Worm (Caenorhabditis elegans) whole organism, midembryonic: ENCODE results near the gene R09E10.1.

Experiments used
- T22C8.4 ChIP-seq: fragments of 200-800 bp; sonication (Bioruptor generic); IDR thresholded peaks from 2 replicates; pipeline ENCODE4 v1.3.6; 2022; ENCODE audit warnings: missing genetic modification characterization, missing compliant biosample characterization
- cog-1 ChIP-seq: sonication (generic microtip); optimal IDR thresholded peaks from 2 replicates; lab custom pipeline; 2016; ENCODE audit warnings: missing genetic modification characterization, missing compliant biosample characterization
- flt-1 ChIP-seq: fragments of 200-800 bp; sonication (Bioruptor generic); IDR thresholded peaks from 2 replicates; pipeline ENCODE4 v1.3.6; 2022; ENCODE audit warnings: missing genetic modification characterization, missing compliant biosample characterization
- klf-2 ChIP-seq: fragments of 200-800 bp; sonication (Bioruptor generic); conservative IDR thresholded peaks from 2 replicates; pipeline ENCODE4 v1.3.6; 2022; ENCODE audit warnings: missing genetic modification reagents, missing genetic modification characterization, missing compliant biosample characterization
- med-1 ChIP-seq: sonication (generic microtip); optimal IDR thresholded peaks from 2 replicates; lab custom pipeline; 2017; ENCODE audit warnings: missing genetic modification characterization, mild to moderate bottlenecking, missing compliant biosample characterization, antibody characterized with exemption, missing genetic modification reagents; ENCODE audit not compliant: insufficient read depth
- ref-1 ChIP-seq: fragments of 200-800 bp; sonication (Bioruptor generic); conservative IDR thresholded peaks from 2 replicates; pipeline ENCODE4 v1.3.6; 2022; ENCODE audit warnings: missing genetic modification reagents, missing genetic modification characterization, missing compliant biosample characterization
- tab-1 ChIP-seq: fragments of 200-800 bp; sonication (Bioruptor generic); IDR thresholded peaks from 2 replicates; pipeline ENCODE4 v1.3.6; 2022; ENCODE audit warnings: missing genetic modification characterization, missing compliant biosample characterization
- ztf-23 ChIP-seq: fragments of 200-800 bp; sonication (Bioruptor generic); IDR thresholded peaks from 2 replicates; pipeline ENCODE4 v1.3.6; 2022; ENCODE audit warnings: missing genetic modification reagents, missing genetic modification characterization, missing compliant biosample characterization
- ztf-29 ChIP-seq: fragments of 200-800 bp; sonication (Bioruptor generic); IDR thresholded peaks from 2 replicates; pipeline ENCODE4 v1.3.6; 2022; ENCODE audit warnings: missing genetic modification reagents, missing genetic modification characterization, missing compliant biosample characterization

The R09E10.1 gene

DNA sequence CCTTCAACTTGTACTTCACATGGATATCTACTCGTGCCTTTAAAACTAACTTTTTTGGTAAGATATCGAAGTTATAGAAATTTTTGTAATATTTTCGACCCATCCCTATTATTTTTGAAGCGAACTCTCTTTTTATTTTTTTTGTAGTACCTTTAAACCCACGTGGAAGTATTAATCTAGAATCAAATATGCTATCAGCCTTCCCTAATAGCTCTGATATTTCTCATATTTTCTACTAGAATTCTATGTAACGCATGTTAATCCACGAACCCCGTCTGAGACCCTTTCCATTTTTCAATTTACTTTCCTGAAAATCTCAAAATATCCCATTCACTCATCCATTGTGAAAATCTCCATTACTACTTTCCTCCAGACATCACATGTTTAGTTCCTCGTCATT is 49.2 kb downstream of the R09E10.1 start:
- TF ChIP-seq med-1 (GFP tag; lab: Kevin White, UChicago) (no peak), ztf-29 (no peak), tab-1 (GFP tag; lab: Robert Waterston, UW) (no peak), cog-1 (tag; lab: Kevin White, UChicago) (no peak), ref-1 (GFP tag; lab: Robert Waterston, UW) (no peak), ztf-23 (GFP tag; lab: Robert Waterston, UW) (no peak), klf-2 (no peak), T22C8.4 (no peak), flt-1 (GFP tag; lab: Robert Waterston, UW) (no peak)
